Worm (Caenorhabditis elegans) whole organism, L2 larva: Measurements from ENCODE around the gene T09F5.10.

Source experiments
- ama-1 ChIP-seq: fragments of 150-350 bp; optimal IDR thresholded peaks from 2 replicates; lab custom pipeline; 2018; ENCODE audit warnings: inconsistent platforms
- mab-5 ChIP-seq: fragments of 150-350 bp; optimal IDR thresholded peaks from 2 replicates; lab custom pipeline; 2014; ENCODE audit warnings: missing biosample characterization, missing genetic modification characterization
- unc-39 ChIP-seq: fragments of 150-350 bp; optimal IDR thresholded peaks from 2 replicates; lab custom pipeline; 2014; ENCODE audit warnings: missing biosample characterization, missing genetic modification characterization

DNA sequence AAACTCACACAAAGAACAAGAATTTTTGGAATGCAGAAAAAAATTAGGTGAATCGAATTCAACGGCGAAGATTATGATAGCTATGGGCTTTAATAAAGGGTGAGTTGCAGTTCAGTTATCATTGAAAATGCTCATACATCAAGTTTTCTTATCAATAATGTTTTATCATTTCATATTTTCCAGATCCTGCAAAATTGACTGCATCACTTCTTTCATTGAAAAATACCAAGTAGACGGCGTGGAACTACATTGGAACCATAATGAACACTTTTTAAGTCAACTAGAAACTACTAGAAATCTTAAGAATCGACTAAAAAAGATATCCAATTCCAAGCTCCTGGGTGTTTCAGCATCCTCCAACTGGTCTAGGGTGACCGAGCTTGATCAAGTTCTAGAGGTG is 36.6 kb upstream of the T09F5.10 start, which contains the start of gene K08F9.1:
- no peak for TF ChIP-seq ama-1
- no peak for TF ChIP-seq mab-5 (tag; lab: Kevin White, UChicago)
- TF ChIP-seq unc-39 (tag; lab: Kevin White, UChicago): no peak
